Worm (Caenorhabditis elegans): Measurements from ENCODE around the gene F10C2.5.

The F10C2.5 gene

DNA sequence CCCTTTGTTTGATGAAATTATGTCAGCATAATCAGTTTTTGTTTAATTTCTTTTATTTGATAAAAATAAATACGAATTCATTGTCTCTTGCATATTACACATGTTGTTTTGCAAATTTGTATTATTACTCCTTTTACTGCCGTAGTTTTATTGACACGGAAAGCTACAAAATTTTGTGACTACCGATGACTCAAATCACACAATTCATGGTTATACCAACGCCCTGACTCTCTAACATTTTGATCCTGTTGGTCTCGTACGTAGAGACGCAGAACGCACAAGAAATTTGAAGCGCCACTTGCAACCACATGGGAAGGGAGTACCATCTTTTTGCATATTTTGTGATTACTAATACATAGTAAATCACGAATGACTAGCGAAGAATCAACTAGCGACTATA lies 50.6 kb downstream of the F10C2.5 start, which contains the start of gene nhr-207 (continued):
- TF ChIP-seq hlh-30 (tag; optimal IDR thresholded peaks at IDR 0.05; ENCODE audit: insufficient read depth), result no peak
- no peak for TF ChIP-seq nhr-76 (tag; optimal IDR thresholded peaks at IDR 0.05)
- TF ChIP-seq nhr-10 (tag; optimal IDR thresholded peaks at IDR 0.05), result no peak
- no peak for TF ChIP-seq F26F4.8 (GFP tag; conservative IDR thresholded peaks at IDR 0.05)
- TF ChIP-seq daf-19 (GFP tag; conservative IDR thresholded peaks at IDR 0.05), result no peak
- no peak for TF ChIP-seq saeg-2 (GFP tag; IDR thresholded peaks at IDR 0.05)
- no peak for TF ChIP-seq ama-1 (optimal IDR thresholded peaks at IDR 0.05)
- TF ChIP-seq F49E8.2 (tag; optimal IDR thresholded peaks at IDR 0.05; ENCODE audit: borderline replicate concordance), result no peak
- TF ChIP-seq zfp-3 (GFP tag; conservative IDR thresholded peaks at IDR 0.05), result no peak
- TF ChIP-seq tra-1 (GFP tag; IDR thresholded peaks at IDR 0.05), result no peak
- no peak for TF ChIP-seq ceh-44 (GFP tag; IDR thresholded peaks at IDR 0.05)
- no peak for TF ChIP-seq lin-38 (GFP tag; IDR thresholded peaks at IDR 0.05)
- peak; percentile 95 for TF ChIP-seq nhr-28 (tag; optimal IDR thresholded peaks at IDR 0.05)
- no peak for TF ChIP-seq sdz-12 (GFP tag; optimal IDR thresholded peaks at IDR 0.05)
- TF ChIP-seq spr-1 (tag; optimal IDR thresholded peaks at IDR 0.05), result no peak
- peak; percentile 20 for TF ChIP-seq nhr-77 (tag; optimal IDR thresholded peaks at IDR 0.05)
- no peak for TF ChIP-seq ceh-32 (tag; optimal IDR thresholded peaks at IDR 0.05; ENCODE audit: poor library complexity)
- TF ChIP-seq T26A8.4 (GFP tag; IDR thresholded peaks at IDR 0.05), result no peak
- TF ChIP-seq aly-2 (tag; optimal IDR thresholded peaks at IDR 0.05), result no peak
- no peak for TF ChIP-seq nhr-41 (GFP tag; IDR thresholded peaks at IDR 0.05)
- TF ChIP-seq F10B5.3 (tag; optimal IDR thresholded peaks at IDR 0.05), result no peak

DNA sequence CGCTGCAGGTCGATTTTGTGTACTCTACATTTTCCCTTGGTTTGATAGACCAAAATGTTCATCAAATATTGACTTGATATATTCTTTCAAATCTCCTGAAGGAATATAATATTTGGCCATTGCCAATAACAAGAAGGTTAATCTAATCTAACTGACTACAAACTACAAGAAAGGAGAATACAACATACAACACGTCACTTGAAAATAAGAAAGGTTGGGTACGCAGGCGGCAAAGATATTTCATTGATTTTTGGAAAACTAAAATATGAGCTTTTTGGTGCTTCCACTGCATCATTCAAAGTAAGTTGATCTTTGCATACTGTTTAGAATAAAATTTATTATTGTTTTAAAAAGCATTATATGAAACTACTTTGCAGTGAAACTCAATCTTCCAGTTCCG lies 52.9 kb downstream of the F10C2.5 start, which contains the start of gene nhr-209:
Gene nhr-209 (plus strand): TSS at position 27 of the 400 bp plus-strand sequence.
- TF ChIP-seq nhr-28 (tag; optimal IDR thresholded peaks at IDR 0.05), result peak; percentile 82
- TF ChIP-seq mdl-1 (tag; optimal IDR thresholded peaks at IDR 0.05), result no peak
- no peak for TF ChIP-seq nhr-41 (GFP tag; IDR thresholded peaks at IDR 0.05)
- no peak for TF ChIP-seq daf-16 (GFP tag; optimal IDR thresholded peaks at IDR 0.05)
- TF ChIP-seq daf-16 (tag; optimal IDR thresholded peaks at IDR 0.05), result no peak
- no peak for TF ChIP-seq daf-12 (tag; optimal IDR thresholded peaks at IDR 0.05)
